Fruit fly (Drosophila melanogaster) whole organism, pupa: ENCODE data around the gene CG15317.
A peak's percentile ranks its signal among the peaks of the same experiment; 100 is the strongest.

ENCODE experiments used
- CG10348 ChIP-seq: fragments of 200-800 bp; sonication (Bioruptor generic); IDR thresholded peaks from 2 replicates; pipeline ENCODE4 v1.3.6; 2022; ENCODE audit warnings: missing biosample characterization, missing genetic modification characterization
- CG12605 ChIP-seq: fragments of 200-800 bp; sonication (Bioruptor generic); IDR thresholded peaks from 2 replicates; pipeline ENCODE4 v1.3.6; 2022; ENCODE audit warnings: missing biosample characterization, missing genetic modification characterization
- CG13204 ChIP-seq: fragments of 200-800 bp; sonication (Bioruptor generic); optimal IDR thresholded peaks from 2 replicates; lab custom pipeline; 2018; ENCODE audit warnings: missing biosample characterization, mild to moderate bottlenecking, missing genetic modification characterization, moderate library complexity
- CG14655 ChIP-seq: fragments of 200-800 bp; sonication (Bioruptor generic); optimal IDR thresholded peaks from 3 replicates; lab custom pipeline; 2017; ENCODE audit warnings: mild to moderate bottlenecking, missing biosample characterization, missing genetic modification reagents, missing genetic modification characterization
- CG15710 ChIP-seq: fragments of 200-800 bp; sonication (Bioruptor generic); optimal IDR thresholded peaks from 2 replicates; lab custom pipeline; 2018; ENCODE audit warnings: missing biosample characterization, mild to moderate bottlenecking, missing genetic modification characterization, moderate library complexity
- CG17806 ChIP-seq: fragments of 200-800 bp; sonication (Bioruptor generic); optimal IDR thresholded peaks from 2 replicates; lab custom pipeline; 2018; ENCODE audit warnings: missing biosample characterization, mild to moderate bottlenecking, missing genetic modification characterization, moderate library complexity
- CG32121 ChIP-seq: fragments of 200-800 bp; sonication (Bioruptor generic); IDR thresholded peaks from 2 replicates; pipeline ENCODE4 v1.3.6; 2022; ENCODE audit warnings: missing biosample characterization, missing genetic modification characterization
- CG34367 ChIP-seq: fragments of 200-800 bp; sonication (Bioruptor generic); optimal IDR thresholded peaks from 2 replicates; lab custom pipeline; 2018; ENCODE audit warnings: missing biosample characterization, mild to moderate bottlenecking, missing genetic modification characterization
- CG4496 ChIP-seq: fragments of 200-800 bp; sonication (Bioruptor generic); IDR thresholded peaks from 3 replicates; pipeline ENCODE4 v1.3.6; 2022; ENCODE audit warnings: missing biosample characterization, missing genetic modification characterization
- CG8159 ChIP-seq: fragments of 200-800 bp; sonication (Bioruptor generic); optimal IDR thresholded peaks from 3 replicates; lab custom pipeline; 2018; ENCODE audit warnings: missing biosample characterization, mild to moderate bottlenecking, missing genetic modification characterization, moderate library complexity
- CG8301 ChIP-seq: fragments of 200-800 bp; sonication (Bioruptor generic); optimal IDR thresholded peaks from 2 replicates; lab custom pipeline; 2018; ENCODE audit warnings: missing biosample characterization, mild to moderate bottlenecking, missing genetic modification characterization
- CG9948 ChIP-seq: fragments of 200-800 bp; sonication (Bioruptor generic); optimal IDR thresholded peaks from 2 replicates; lab custom pipeline; 2018; ENCODE audit warnings: missing biosample characterization, mild to moderate bottlenecking, missing genetic modification characterization, moderate library complexity
- D1 ChIP-seq: fragments of 200-800 bp; sonication (Bioruptor generic); optimal IDR thresholded peaks from 2 replicates; lab custom pipeline; 2018; ENCODE audit warnings: missing biosample characterization, mild to moderate bottlenecking, missing genetic modification characterization, moderate library complexity
- EcR ChIP-seq: fragments of 200-800 bp; sonication (Bioruptor generic); optimal IDR thresholded peaks from 3 replicates; lab custom pipeline; 2019; ENCODE audit warnings: missing biosample characterization, missing genetic modification characterization, mild to moderate bottlenecking, moderate library complexity, missing genetic modification reagents
- Ets98B ChIP-seq: fragments of 200-800 bp; sonication (Bioruptor generic); IDR thresholded peaks from 2 replicates; pipeline ENCODE4 v1.3.6; 2022; ENCODE audit warnings: missing biosample characterization, missing genetic modification characterization
- Pif1B ChIP-seq: fragments of 200-800 bp; sonication (Bioruptor generic); optimal IDR thresholded peaks from 3 replicates; lab custom pipeline; 2016; ENCODE audit warnings: missing biosample characterization, missing genetic modification characterization
- Snoo ChIP-seq: fragments of 200-800 bp; sonication (Bioruptor generic); optimal IDR thresholded peaks from 3 replicates; lab custom pipeline; 2017; ENCODE audit warnings: missing biosample characterization, mild to moderate bottlenecking, missing genetic modification characterization, inconsistent platforms
- fd96Ca ChIP-seq: fragments of 200-800 bp; sonication (Bioruptor generic); IDR thresholded peaks from 3 replicates; pipeline ENCODE4 v1.3.6; 2022; ENCODE audit warnings: missing biosample characterization, missing genetic modification characterization
- gl ChIP-seq: fragments of 200-800 bp; sonication (Bioruptor generic); optimal IDR thresholded peaks from 2 replicates; lab custom pipeline; 2018; ENCODE audit warnings: missing biosample characterization, mild to moderate bottlenecking, missing genetic modification characterization
- rn ChIP-seq: fragments of 200-800 bp; sonication (Bioruptor generic); IDR thresholded peaks from 2 replicates; pipeline ENCODE4 v1.3.6; 2022; ENCODE audit warnings: missing biosample characterization, missing genetic modification characterization

CG15317 gene

DNA sequence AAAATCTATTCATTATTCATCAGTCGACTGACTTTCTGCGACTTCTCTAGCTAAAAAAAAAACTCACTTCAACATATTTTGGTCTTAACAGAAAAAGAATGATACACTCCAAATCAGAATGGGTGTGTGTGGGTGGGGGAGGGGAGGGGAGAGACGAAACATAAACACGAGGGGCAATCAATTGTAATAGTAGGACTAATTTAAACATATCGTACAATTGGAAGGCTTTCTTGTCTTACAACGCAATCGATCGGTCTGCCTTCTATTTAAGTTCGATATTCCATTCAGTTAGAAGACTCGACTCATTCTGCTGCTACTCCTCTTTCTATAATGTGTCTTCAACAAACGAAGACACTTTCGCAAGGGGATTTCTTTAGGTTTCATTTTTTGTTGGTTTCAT, 5.2 kb downstream of the CG15317 start:
- TF ChIP-seq CG8301 (tag; lab: Kevin White, UChicago) = no peak
- no peak for TF ChIP-seq CG32121
- TF ChIP-seq CG10348 = no peak
- TF ChIP-seq CG17806 (tag; lab: Kevin White, UChicago) = no peak
- TF ChIP-seq D1 (tag; lab: Kevin White, UChicago) = no peak
- TF ChIP-seq fd96Ca (GFP tag; lab: Robert Waterston, UW) = no peak
- no peak for TF ChIP-seq Snoo (tag; lab: Kevin White, UChicago)
- TF ChIP-seq rn (GFP tag; lab: Robert Waterston, UW) = no peak
- TF ChIP-seq gl (tag; lab: Kevin White, UChicago) = no peak
- TF ChIP-seq CG12605 (GFP tag; lab: Robert Waterston, UW) = no peak
- no peak for TF ChIP-seq CG9948 (tag; lab: Kevin White, UChicago)
- TF ChIP-seq Pif1B (GFP tag; lab: Kevin White, UChicago) = no peak
- no peak for TF ChIP-seq CG34367 (tag; lab: Kevin White, UChicago)

DNA sequence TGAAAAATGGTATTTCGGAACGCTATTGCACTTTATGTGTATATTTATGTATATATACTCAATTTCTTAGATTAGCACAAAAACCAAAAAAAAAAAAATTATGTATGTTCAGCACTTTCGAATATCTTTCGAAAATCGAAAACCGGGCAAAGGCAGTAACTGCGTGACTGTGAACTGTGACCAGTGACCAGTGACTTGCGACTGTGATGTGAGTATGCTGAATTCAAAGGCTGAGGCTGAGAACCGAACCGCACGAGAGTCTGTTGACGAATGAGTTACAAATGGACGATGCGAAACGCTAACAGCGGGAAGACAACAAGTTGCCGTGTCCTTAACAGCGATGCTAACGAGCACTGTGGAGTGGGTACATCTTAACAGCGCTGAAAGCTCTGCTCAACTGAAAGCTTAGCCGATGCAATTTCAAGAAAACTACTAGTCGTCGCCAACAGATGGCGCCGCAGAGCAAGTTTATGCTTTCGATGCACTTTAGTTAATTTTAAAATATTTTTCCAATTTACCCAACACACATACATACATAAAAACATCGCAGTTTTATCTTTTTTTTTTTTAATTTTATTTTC, 5.7 kb downstream of the CG15317 start, which contains the start of gene CG32700:
TSS of gene CG32700 (minus strand) at position 274 of the 581 bp plus-strand sequence.
- TF ChIP-seq CG4496 (GFP tag; lab: Robert Waterston, UW) (0 out of 3 replicates have a peak, but pooled peaks have one; percentile 11), CG12605 (GFP tag; lab: Robert Waterston, UW) (peak; percentile 35; the same call in 1 of the 2 replicates), Pif1B (GFP tag; lab: Kevin White, UChicago) (no peak)
- TF ChIP-seq, all 21 proteins: peak for 2

dm6 chrX:9544457-9544856, 11.9 kb downstream of the CG15317 start:
- no peak for TF ChIP-seq fd96Ca (GFP tag; lab: Robert Waterston, UW)

dm6 chrX:9533518-9533917, 22.8 kb downstream of the CG15317 start, which contains the start of gene CG34026:
CG34026 (plus strand) TSS chrX:9533818.
- TF ChIP-seq D1 (tag; lab: Kevin White, UChicago) (no peak), CG8301 (tag; lab: Kevin White, UChicago) (no peak), EcR (GFP tag; lab: Kevin White, UChicago) (no peak), Snoo (tag; lab: Kevin White, UChicago) (no peak), CG34367 (tag; lab: Kevin White, UChicago) (no peak), Pif1B (GFP tag; lab: Kevin White, UChicago) (no peak), Ets98B (GFP tag; lab: Robert Waterston, UW) (no peak), CG8159 (tag; lab: Kevin White, UChicago) (no peak), CG9948 (tag; lab: Kevin White, UChicago) (no peak), gl (tag; lab: Kevin White, UChicago) (no peak), CG32121 (no peak)

dm6 chrX:9532453-9532852, 23.9 kb downstream of the CG15317 start:
- TF ChIP-seq CG34367 (tag; lab: Kevin White, UChicago) (no peak), CG13204 (GFP tag; lab: Kevin White, UChicago) (no peak), fd96Ca (GFP tag; lab: Robert Waterston, UW) (no peak), CG9948 (tag; lab: Kevin White, UChicago) (no peak), CG10348 (no peak), Pif1B (GFP tag; lab: Kevin White, UChicago) (no peak), rn (GFP tag; lab: Robert Waterston, UW) (no peak), gl (tag; lab: Kevin White, UChicago) (no peak), CG14655 (GFP tag; lab: Kevin White, UChicago) (no peak), Ets98B (GFP tag; lab: Robert Waterston, UW) (no peak), CG12605 (GFP tag; lab: Robert Waterston, UW) (no peak), CG17806 (tag; lab: Kevin White, UChicago) (no peak), CG4496 (GFP tag; lab: Robert Waterston, UW) (no peak), CG32121 (no peak), CG8301 (tag; lab: Kevin White, UChicago) (no peak), Snoo (tag; lab: Kevin White, UChicago) (no peak)

DNA sequence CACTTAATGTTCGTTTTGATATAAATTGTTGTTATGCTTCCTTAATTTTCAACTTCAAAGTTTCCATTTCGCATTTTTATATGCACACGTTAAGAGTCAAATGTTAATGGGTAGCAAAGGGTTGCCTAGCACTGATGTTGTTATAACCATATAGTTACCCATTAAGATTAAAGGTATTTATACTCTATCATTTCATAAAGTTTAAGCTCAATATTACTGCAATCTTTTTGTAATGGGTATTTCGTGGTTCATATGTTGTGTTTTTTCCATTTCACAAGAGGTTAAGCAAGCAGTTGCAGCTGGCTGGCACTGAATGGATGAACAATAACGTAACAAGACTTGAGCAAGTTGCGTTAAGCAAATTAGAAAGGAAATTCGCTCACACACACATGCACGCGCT, 24.5 kb downstream of the CG15317 start:
- TF ChIP-seq D1 (tag; lab: Kevin White, UChicago) (no peak), CG8159 (tag; lab: Kevin White, UChicago) (peak; percentile 12), CG15710 (tag; lab: Kevin White, UChicago) (peak; percentile 12)

DNA sequence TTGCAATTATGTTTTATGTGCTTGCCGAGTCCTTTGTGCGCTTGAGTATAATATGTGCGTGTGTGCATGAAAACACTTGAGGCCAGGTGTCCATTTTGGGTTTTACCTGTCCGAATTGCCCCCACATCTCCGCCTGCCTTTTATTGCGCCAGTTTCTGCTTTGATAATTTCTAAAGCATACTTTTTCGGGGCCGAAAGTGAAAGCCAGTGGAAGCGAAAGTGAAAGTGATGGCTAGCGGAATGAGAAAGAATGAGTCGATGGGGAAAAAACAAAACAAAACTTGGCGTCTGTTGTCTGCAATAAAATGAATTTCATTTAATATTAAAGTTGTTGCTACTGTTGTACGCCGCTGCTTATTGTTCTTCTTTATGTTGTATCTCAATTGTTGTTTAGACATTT, 32.8 kb downstream of the CG15317 start:
- TF ChIP-seq CG10348 (no peak), gl (tag; lab: Kevin White, UChicago) (no peak), CG8159 (tag; lab: Kevin White, UChicago) (no peak), CG32121 (no peak), Snoo (tag; lab: Kevin White, UChicago) (no peak), CG17806 (tag; lab: Kevin White, UChicago) (no peak), CG13204 (GFP tag; lab: Kevin White, UChicago) (no peak), Pif1B (GFP tag; lab: Kevin White, UChicago) (no peak), CG14655 (GFP tag; lab: Kevin White, UChicago) (no peak), CG8301 (tag; lab: Kevin White, UChicago) (no peak), CG4496 (GFP tag; lab: Robert Waterston, UW) (no peak), CG34367 (tag; lab: Kevin White, UChicago) (no peak), rn (GFP tag; lab: Robert Waterston, UW) (no peak)
- TF ChIP-seq, all 21 proteins: peak for 0
